Worm (Caenorhabditis elegans): ENCODE results near the gene srh-264.

The srh-264 gene

ce11 chrV:15426944-15427343, 13.0 kb downstream of the srh-264 start, which contains the start of gene fbxa-209:
Gene fbxa-209, minus strand, starts transcription at chrV:15427044.
- TF ChIP-seq pag-3 (tag; optimal IDR thresholded peaks at IDR 0.05; ENCODE audit: borderline replicate concordance): no peak
- TF ChIP-seq nhr-232 (tag; optimal IDR thresholded peaks at IDR 0.05): no peak
- TF ChIP-seq pqm-1 (tag; optimal IDR thresholded peaks at IDR 0.05): no peak
- no peak for TF ChIP-seq sox-2 (GFP tag; IDR thresholded peaks at IDR 0.05)
- TF ChIP-seq eyg-1 (tag; optimal IDR thresholded peaks at IDR 0.05): no peak
- TF ChIP-seq elt-2 (tag; optimal IDR thresholded peaks at IDR 0.05): no peak
- no peak for TF ChIP-seq hlh-8 (tag; optimal IDR thresholded peaks at IDR 0.05)
- TF ChIP-seq C38D4.7 (GFP tag; optimal IDR thresholded peaks at IDR 0.05): no peak
- TF ChIP-seq nfya-1 (tag; optimal IDR thresholded peaks at IDR 0.05): no peak
- TF ChIP-seq fkh-10 (GFP tag; optimal IDR thresholded peaks at IDR 0.05): no peak
- TF ChIP-seq ama-1 (optimal IDR thresholded peaks at IDR 0.05): no peak
- TF ChIP-seq pax-1 (tag; optimal IDR thresholded peaks at IDR 0.05): no peak
- TF ChIP-seq T23F11.4 (GFP tag; optimal IDR thresholded peaks at IDR 0.05): no peak

- TF ChIP-seq ceh-45 (GFP tag; IDR thresholded peaks at IDR 0.05) (0 out of 2 replicates have a peak, but pooled peaks have one; percentile 28), nhr-11 (tag; optimal IDR thresholded peaks at IDR 0.05) (no peak)
Measured at ce11 chrV:15431322-15432052, 17.5 kb downstream of the srh-264 start.

- TF ChIP-seq gmeb-2 (tag; optimal IDR thresholded peaks at IDR 0.05) (no peak), lin-11 (tag; optimal IDR thresholded peaks at IDR 0.05) (no peak), hlh-13 (GFP tag; optimal IDR thresholded peaks at IDR 0.05) (no peak), C38D4.7 (GFP tag; optimal IDR thresholded peaks at IDR 0.05) (no peak), che-1 (tag; optimal IDR thresholded peaks at IDR 0.05) (no peak), ceh-48 (tag; optimal IDR thresholded peaks at IDR 0.05) (no peak), K02D7.2 (tag; optimal IDR thresholded peaks at IDR 0.05) (no peak), ama-1 (optimal IDR thresholded peaks at IDR 0.05) (no peak), hlh-8 (tag; optimal IDR thresholded peaks at IDR 0.05) (no peak), ceh-34 (tag; optimal IDR thresholded peaks at IDR 0.05) (no peak), dve-1 (tag; optimal IDR thresholded peaks at IDR 0.05) (no peak), npax-4 (tag; optimal IDR thresholded peaks at IDR 0.05) (no peak), hlh-6 (tag; optimal IDR thresholded peaks at IDR 0.05) (no peak), pag-3 (tag; optimal IDR thresholded peaks at IDR 0.05; ENCODE audit: borderline replicate concordance) (no peak), ceh-30 (tag; optimal IDR thresholded peaks at IDR 0.05) (no peak), ceh-45 (GFP tag; IDR thresholded peaks at IDR 0.05) (no peak), unc-55 (GFP tag; optimal IDR thresholded peaks at IDR 0.05) (no peak), pha-4 (tag; optimal IDR thresholded peaks at IDR 0.05) (no peak), fkh-6 (tag; optimal IDR thresholded peaks at IDR 0.05) (no peak), pqm-1 (tag; optimal IDR thresholded peaks at IDR 0.05) (no peak)
Measured at ce11 chrV:15432457-15432856, 18.5 kb downstream of the srh-264 start, which contains the start of gene T26H5.8. Gene T26H5.8, minus strand, starts transcription at chrV:15432726.

- no peak for TF ChIP-seq tbx-7 (tag; optimal IDR thresholded peaks at IDR 0.05)
- TF ChIP-seq pha-4 (tag; optimal IDR thresholded peaks at IDR 0.05): no peak
- no peak for TF ChIP-seq hlh-13 (GFP tag; optimal IDR thresholded peaks at IDR 0.05)
- no peak for TF ChIP-seq K02D7.2 (tag; optimal IDR thresholded peaks at IDR 0.05)
- no peak for TF ChIP-seq ceh-9 (tag; optimal IDR thresholded peaks at IDR 0.05)
- TF ChIP-seq odd-2 (tag; optimal IDR thresholded peaks at IDR 0.05): no peak
- TF ChIP-seq unc-42 (tag; optimal IDR thresholded peaks at IDR 0.05): no peak
- TF ChIP-seq hlh-30 (tag; optimal IDR thresholded peaks at IDR 0.05; ENCODE audit: insufficient read depth): no peak
Measured at ce11 chrV:15434647-15435046, 20.7 kb downstream of the srh-264 start.

- no peak for TF ChIP-seq ceh-48 (tag; optimal IDR thresholded peaks at IDR 0.05)
- TF ChIP-seq sox-2 (GFP tag; IDR thresholded peaks at IDR 0.05): no peak
- TF ChIP-seq ttx-3 (tag; optimal IDR thresholded peaks at IDR 0.05): no peak
- TF ChIP-seq madf-2 (tag; optimal IDR thresholded peaks at IDR 0.05): no peak
- no peak for TF ChIP-seq ceh-19 (GFP tag; optimal IDR thresholded peaks at IDR 0.05)
- no peak for TF ChIP-seq K02D7.2 (tag; optimal IDR thresholded peaks at IDR 0.05)
- no peak for TF ChIP-seq elt-2 (tag; optimal IDR thresholded peaks at IDR 0.05)
- TF ChIP-seq hlh-13 (GFP tag; optimal IDR thresholded peaks at IDR 0.05): no peak
- no peak for TF ChIP-seq pros-1 (tag; optimal IDR thresholded peaks at IDR 0.05)
- no peak for TF ChIP-seq sox-4 (tag; optimal IDR thresholded peaks at IDR 0.05)
- no peak for TF ChIP-seq pax-1 (tag; optimal IDR thresholded peaks at IDR 0.05)
- no peak for TF ChIP-seq ama-1 (optimal IDR thresholded peaks at IDR 0.05)
- no peak for TF ChIP-seq K09A11.1 (tag; optimal IDR thresholded peaks at IDR 0.05; ENCODE audit: insufficient read depth)
- TF ChIP-seq hlh-15 (tag; optimal IDR thresholded peaks at IDR 0.05): no peak
Measured at ce11 chrV:15436133-15436532, 22.2 kb downstream of the srh-264 start.

All from whole organism, late embryonic.